Fruit fly (Drosophila melanogaster): ENCODE results near the gene Sid.

Gene Sid

DNA sequence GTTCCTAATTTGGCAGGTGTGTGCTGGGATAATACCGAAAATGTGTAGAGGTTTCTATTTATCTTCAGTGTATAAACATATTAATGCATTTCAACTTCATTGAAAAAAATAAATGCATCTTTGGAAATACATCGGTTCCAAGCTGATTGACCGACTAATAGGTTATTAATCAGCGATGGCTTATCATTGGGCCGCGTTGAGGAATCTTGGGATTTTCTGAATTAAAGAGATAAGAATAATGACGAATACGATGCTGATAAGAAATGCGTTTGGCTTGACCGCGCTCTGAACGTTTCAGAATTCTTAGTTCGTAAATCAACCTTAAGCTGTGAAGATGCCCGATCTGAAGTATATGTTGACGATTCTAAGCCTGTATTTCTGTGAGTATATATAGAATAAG is at the start of gene Sid:
Sid (plus strand) TSS at position 301 of the 400 bp plus-strand sequence.
- TF ChIP-seq Sin3A (optimal IDR thresholded peaks at IDR 0.05), result no peak
- no peak for TF ChIP-seq Sox100B (GFP tag; optimal IDR thresholded peaks at IDR 0.05)
- no peak for TF ChIP-seq CG9437 (GFP tag; optimal IDR thresholded peaks at IDR 0.05)
- TF ChIP-seq toy (GFP tag; IDR thresholded peaks at IDR 0.05), result no peak
- no peak for TF ChIP-seq CG9609 (GFP tag; optimal IDR thresholded peaks at IDR 0.05)
- no peak for TF ChIP-seq Gug (GFP tag; IDR thresholded peaks at IDR 0.05)
- no peak for TF ChIP-seq CG6175 (GFP tag; IDR thresholded peaks at IDR 0.05)
- no peak for TF ChIP-seq CG12299 (tag; optimal IDR thresholded peaks at IDR 0.05)
- TF ChIP-seq CG13775 (GFP tag; optimal IDR thresholded peaks at IDR 0.05), result no peak
- TF ChIP-seq disco-r (GFP tag; optimal IDR thresholded peaks at IDR 0.05), result no peak
- TF ChIP-seq CG16813 (GFP tag; IDR thresholded peaks at IDR 0.05; ENCODE audit: partially characterized antibody), result no peak
- TF ChIP-seq dan (GFP tag; IDR thresholded peaks at IDR 0.05), result no peak
- no peak for TF ChIP-seq Dfd (GFP tag; optimal IDR thresholded peaks at IDR 0.05)
- TF ChIP-seq Nf-YB (GFP tag; optimal IDR thresholded peaks at IDR 0.05), result no peak
- no peak for TF ChIP-seq CG15479 (GFP tag; optimal IDR thresholded peaks at IDR 0.05)
- no peak for TF ChIP-seq E2f1 (GFP tag; IDR thresholded peaks at IDR 0.05)
- no peak for TF ChIP-seq btn (GFP tag; optimal IDR thresholded peaks at IDR 0.05)
- no peak for TF ChIP-seq CG3407 (GFP tag; optimal IDR thresholded peaks at IDR 0.05)
- no peak for TF ChIP-seq CTCF (GFP tag; optimal IDR thresholded peaks at IDR 0.05)
- TF ChIP-seq cwo (GFP tag; optimal IDR thresholded peaks at IDR 0.05), result no peak

DNA sequence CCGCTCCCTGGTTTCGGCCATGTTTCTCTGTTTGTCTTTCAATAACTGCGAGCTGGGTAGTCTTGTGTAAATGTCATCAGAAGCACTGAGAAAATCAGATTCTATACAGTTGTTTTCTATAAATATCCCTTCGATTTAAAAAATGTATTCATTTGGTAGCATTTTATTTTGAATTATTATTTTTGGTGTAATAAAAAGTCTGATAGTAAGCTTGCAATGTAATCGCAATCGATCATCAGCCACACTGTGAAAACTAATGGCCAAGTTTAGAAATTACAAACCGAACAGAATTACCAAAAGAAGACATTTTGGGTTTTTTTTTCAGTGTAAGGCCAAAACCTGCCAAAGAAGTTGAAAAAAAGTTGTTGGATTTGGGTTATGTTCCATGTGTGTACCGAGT is 49.7 kb upstream of the Sid start:
- no peak for TF ChIP-seq row (GFP tag; IDR thresholded peaks at IDR 0.05)
- no peak for TF ChIP-seq Sry-β (GFP tag; optimal IDR thresholded peaks at IDR 0.05)
- TF ChIP-seq CG17568 (GFP tag; optimal IDR thresholded peaks at IDR 0.05), result no peak
- TF ChIP-seq CG14014 (GFP tag; IDR thresholded peaks at IDR 0.05), result no peak
- TF ChIP-seq CG12236 (GFP tag; optimal IDR thresholded peaks at IDR 0.05), result no peak
- TF ChIP-seq CG7745 (tag; optimal IDR thresholded peaks at IDR 0.05), result no peak
- no peak for TF ChIP-seq CG14965 (GFP tag; optimal IDR thresholded peaks at IDR 0.05; ENCODE audit: borderline replicate concordance)
- peak; percentile 38 for TF ChIP-seq Hmr (GFP tag; optimal IDR thresholded peaks at IDR 0.05)
- TF ChIP-seq wor (GFP tag; IDR thresholded peaks at IDR 0.05), result no peak
- no peak for TF ChIP-seq Dip2 (GFP tag; IDR thresholded peaks at IDR 0.05)
- TF ChIP-seq CG9727 (GFP tag; optimal IDR thresholded peaks at IDR 0.05), result no peak
- TF ChIP-seq lab (GFP tag; optimal IDR thresholded peaks at IDR 0.05), result peak; percentile 23
- TF ChIP-seq dmrt99B (tag; optimal IDR thresholded peaks at IDR 0.05), result peak; percentile 31
- TF ChIP-seq D19B (GFP tag; optimal IDR thresholded peaks at IDR 0.05), result no peak
- no peak for TF ChIP-seq luna (GFP tag; optimal IDR thresholded peaks at IDR 0.05)
- TF ChIP-seq ind (GFP tag; optimal IDR thresholded peaks at IDR 0.05), result no peak
- TF ChIP-seq CG6175 (GFP tag; IDR thresholded peaks at IDR 0.05), result no peak
- no peak for TF ChIP-seq inv (GFP tag; IDR thresholded peaks at IDR 0.05; ENCODE audit: partially characterized antibody)
- no peak for TF ChIP-seq HmgD (GFP tag; optimal IDR thresholded peaks at IDR 0.05)
- no peak for TF ChIP-seq Atf3 (GFP tag; optimal IDR thresholded peaks at IDR 0.05)
- TF ChIP-seq jigr1 (GFP tag; IDR thresholded peaks at IDR 0.05), result no peak
- TF ChIP-seq stc (GFP tag; IDR thresholded peaks at IDR 0.05), result no peak
- TF ChIP-seq Awh (GFP tag; IDR thresholded peaks at IDR 0.05), result no peak
- TF ChIP-seq CG13894 (tag; optimal IDR thresholded peaks at IDR 0.05), result no peak
- no peak for TF ChIP-seq ap (GFP tag; IDR thresholded peaks at IDR 0.05)
- no peak for TF ChIP-seq CG10366 (GFP tag; IDR thresholded peaks at IDR 0.05)
- TF ChIP-seq zfh1 (GFP tag; IDR thresholded peaks at IDR 0.05), result no peak
- TF ChIP-seq seq (GFP tag; IDR thresholded peaks at IDR 0.05), result 0 out of 2 replicates have a peak, but pooled peaks have one; percentile 14
- TF ChIP-seq CrebB (tag; optimal IDR thresholded peaks at IDR 0.05), result no peak
- TF ChIP-seq so (GFP tag; IDR thresholded peaks at IDR 0.05), result no peak
- TF ChIP-seq wdn (GFP tag; IDR thresholded peaks at IDR 0.05), result no peak
- no peak for TF ChIP-seq CG10147 (GFP tag; optimal IDR thresholded peaks at IDR 0.05)
- no peak for TF ChIP-seq yki (optimal IDR thresholded peaks at IDR 0.05)
- no peak for TF ChIP-seq Hand (GFP tag; optimal IDR thresholded peaks at IDR 0.05)
- no peak for TF ChIP-seq Mrtf (GFP tag; IDR thresholded peaks at IDR 0.05)
